In the genomic region with DNA sequence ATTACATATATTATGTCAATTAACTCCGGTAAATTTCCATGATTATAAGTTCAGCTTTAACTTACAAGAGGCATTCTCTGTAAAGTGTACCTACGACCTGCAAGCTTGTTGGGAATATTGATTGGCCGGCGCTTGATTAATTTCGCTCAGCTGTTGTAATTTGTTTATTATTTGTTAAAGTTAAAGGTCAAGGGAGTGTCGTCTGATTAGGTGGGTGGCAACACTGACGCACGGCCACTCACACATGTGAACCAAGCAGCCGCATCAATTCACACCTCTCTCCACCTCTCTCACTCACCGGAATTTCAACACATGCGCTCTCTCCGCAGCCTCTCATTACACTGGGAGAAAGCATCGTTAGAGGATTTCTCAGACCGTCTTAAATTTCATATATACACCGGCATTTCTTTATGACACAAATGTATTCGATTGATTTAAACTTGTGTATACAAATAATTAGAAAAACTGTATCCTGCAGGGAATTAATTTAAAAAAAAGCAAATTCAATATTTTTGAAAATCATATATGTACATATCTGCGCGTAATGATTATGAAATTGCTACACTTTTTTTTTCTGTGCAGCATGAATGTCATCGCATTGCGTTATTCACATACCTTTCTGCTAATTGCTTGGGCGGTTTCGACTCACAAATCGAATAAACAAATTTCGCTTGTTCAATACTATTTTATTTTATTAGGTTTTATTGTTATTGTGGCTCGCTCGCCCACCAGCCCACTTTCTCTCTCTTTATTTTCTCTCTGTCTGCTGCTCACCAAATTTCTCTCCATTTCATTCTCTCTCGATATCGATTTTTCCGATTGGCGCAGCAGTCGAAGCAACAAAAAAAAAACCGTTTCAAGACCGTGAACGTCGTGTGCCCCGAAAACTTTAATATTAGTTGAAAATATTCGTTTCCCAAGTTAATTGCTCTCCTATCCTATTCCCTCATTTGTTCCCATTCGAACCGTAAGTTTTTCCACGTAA, we compare ENCODE assay signal across 1 fruit fly cellular context.
A peak's percentile ranks its signal among the peaks of the same experiment; 100 is the strongest.
TF ChIP-seq lines count a peak whose summit lies in the region.

No protein-coding gene starts in this region.

TF ChIP-seq in whole organism, embryonic, 481 proteins besides CTCF, POLR2A, EP300 and RAD21 (continued from another document and continues in another):
- TF ChIP-seq CG10979 (tag; optimal IDR thresholded peaks at IDR 0.05; lab: Kevin White, UChicago), result peak; percentile 94
- peak; percentile 92 for TF ChIP-seq bab2 (GFP tag; optimal IDR thresholded peaks at IDR 0.05; lab: Kevin White, UChicago)
- peak; percentile 85 for TF ChIP-seq Bdp1 (GFP tag; optimal IDR thresholded peaks at IDR 0.05; lab: Kevin White, UChicago)
- no peak for TF ChIP-seq zen2 (GFP tag; IDR thresholded peaks at IDR 0.05; lab: Robert Waterston, UW; ENCODE audit: partially characterized antibody)
- TF ChIP-seq Asciz (GFP tag; optimal IDR thresholded peaks at IDR 0.05; lab: Kevin White, UChicago), result peak; percentile 95
- peak; percentile 73 for TF ChIP-seq gsb (GFP tag; IDR thresholded peaks at IDR 0.05; lab: Robert Waterston, UW)
- TF ChIP-seq stwl (tag; optimal IDR thresholded peaks at IDR 0.05; lab: Kevin White, UChicago), result peak; percentile 1
- peak; percentile 69 for TF ChIP-seq schlank (tag; optimal IDR thresholded peaks at IDR 0.05; lab: Kevin White, UChicago)
- TF ChIP-seq otp (GFP tag; IDR thresholded peaks at IDR 0.05; lab: Robert Waterston, UW), result peak; percentile 65; the same call in 2 of the 3 replicates
- peak; percentile 81 for TF ChIP-seq CG15514 (GFP tag; optimal IDR thresholded peaks at IDR 0.05; lab: Kevin White, UChicago)
- no peak for TF ChIP-seq nau (GFP tag; optimal IDR thresholded peaks at IDR 0.05; lab: Kevin White, UChicago)
- TF ChIP-seq NK7.1 (GFP tag; optimal IDR thresholded peaks at IDR 0.05; lab: Kevin White, UChicago), result peak; percentile 78
- TF ChIP-seq CG11085 (GFP tag; IDR thresholded peaks at IDR 0.05; lab: Robert Waterston, UW), result peak; percentile 71
- TF ChIP-seq CG15269 (tag; optimal IDR thresholded peaks at IDR 0.05; lab: Kevin White, UChicago), result peak; percentile 94
- peak in 1 of 3 experiments; percentile 94 for TF ChIP-seq lola (GFP tag; optimal IDR thresholded peaks at IDR 0.05; lab: Kevin White, UChicago)
- TF ChIP-seq CG15601 (tag; optimal IDR thresholded peaks at IDR 0.05; lab: Kevin White, UChicago), result peak; percentile 92
- peak; percentile 65 for TF ChIP-seq CG7987 (GFP tag; optimal IDR thresholded peaks at IDR 0.05; lab: Kevin White, UChicago)
- peak in 1 of 2 experiments; percentile 90 for TF ChIP-seq Hr78 (GFP tag; optimal IDR thresholded peaks at IDR 0.05; lab: Kevin White, UChicago)
- TF ChIP-seq CG6765 (GFP tag; optimal IDR thresholded peaks at IDR 0.05; lab: Kevin White, UChicago), result peak; percentile 87
- TF ChIP-seq ken (GFP tag; IDR thresholded peaks at IDR 0.05; lab: Robert Waterston, UW), result peak; percentile 81; the same call in 2 of the 3 replicates
- TF ChIP-seq E2f2 (GFP tag; IDR thresholded peaks at IDR 0.05; lab: Robert Waterston, UW), result peak; percentile 66
- peak; percentile 89 for TF ChIP-seq Bteb2 (GFP tag; optimal IDR thresholded peaks at IDR 0.05; lab: Kevin White, UChicago)
- TF ChIP-seq fd102C (GFP tag; optimal IDR thresholded peaks at IDR 0.05; lab: Kevin White, UChicago), result peak; percentile 45
- TF ChIP-seq CG7963 (GFP tag; IDR thresholded peaks at IDR 0.05; lab: Robert Waterston, UW; ENCODE audit: partially characterized antibody), result no peak
- TF ChIP-seq Camta (GFP tag; optimal IDR thresholded peaks at IDR 0.05; lab: Kevin White, UChicago), result peak; percentile 89
- peak; percentile 27 for TF ChIP-seq MESR4 (GFP tag; optimal IDR thresholded peaks at IDR 0.05; lab: Kevin White, UChicago)
- peak; percentile 93 for TF ChIP-seq vvl (GFP tag; IDR thresholded peaks at IDR 0.05; lab: Robert Waterston, UW)
- peak; percentile 90 for TF ChIP-seq Fer3 (tag; optimal IDR thresholded peaks at IDR 0.05; lab: Kevin White, UChicago)
- peak; percentile 63 for TF ChIP-seq CG15073 (GFP tag; optimal IDR thresholded peaks at IDR 0.05; lab: Kevin White, UChicago)
- TF ChIP-seq pan (optimal IDR thresholded peaks at IDR 0.05; lab: Kevin White, UChicago), result no peak
- peak in 1 of 2 experiments; percentile 91 for TF ChIP-seq pan (GFP tag; optimal IDR thresholded peaks at IDR 0.05 in 1 of 2, IDR thresholded peaks at IDR 0.05 in 1 of 2)
- peak; percentile 92 for TF ChIP-seq CG2875 (GFP tag; optimal IDR thresholded peaks at IDR 0.05; lab: Kevin White, UChicago)
- TF ChIP-seq zfh2 (GFP tag; optimal IDR thresholded peaks at IDR 0.05; lab: Kevin White, UChicago), result peak; percentile 84
- TF ChIP-seq ewg (GFP tag; optimal IDR thresholded peaks at IDR 0.05; lab: Kevin White, UChicago), result peak; percentile 96
- no peak for TF ChIP-seq mirr (GFP tag; optimal IDR thresholded peaks at IDR 0.05; lab: Kevin White, UChicago)
- TF ChIP-seq CG10366 (GFP tag; IDR thresholded peaks at IDR 0.05; lab: Robert Waterston, UW), result peak; percentile 82
- TF ChIP-seq CG11093 (GFP tag; IDR thresholded peaks at IDR 0.05; lab: Robert Waterston, UW), result peak; percentile 86
- TF ChIP-seq Vsx1 (GFP tag; optimal IDR thresholded peaks at IDR 0.05; lab: Kevin White, UChicago), result peak; percentile 85
- TF ChIP-seq CG9215 (GFP tag; IDR thresholded peaks at IDR 0.05; lab: Robert Waterston, UW), result peak; percentile 87
- peak; percentile 83 for TF ChIP-seq Antp (GFP tag; optimal IDR thresholded peaks at IDR 0.05; lab: Kevin White, UChicago)
- TF ChIP-seq CG6854 (GFP tag; optimal IDR thresholded peaks at IDR 0.05; lab: Kevin White, UChicago), result peak; percentile 89
- peak; percentile 80 for TF ChIP-seq H2.0 (GFP tag; IDR thresholded peaks at IDR 0.05; lab: Robert Waterston, UW)
- TF ChIP-seq HLHmδ (GFP tag; optimal IDR thresholded peaks at IDR 0.05; lab: Kevin White, UChicago), result no peak
- peak; percentile 94 for TF ChIP-seq chn (GFP tag; optimal IDR thresholded peaks at IDR 0.05; lab: Kevin White, UChicago)
- peak; percentile 81 for TF ChIP-seq CG14050 (GFP tag; IDR thresholded peaks at IDR 0.05; lab: Robert Waterston, UW)
- peak; percentile 88 for TF ChIP-seq CG7372 (GFP tag; IDR thresholded peaks at IDR 0.05; lab: Robert Waterston, UW)
- no peak for TF ChIP-seq Dfd (GFP tag; optimal IDR thresholded peaks at IDR 0.05; lab: Kevin White, UChicago)
- TF ChIP-seq CG14860 (GFP tag; IDR thresholded peaks at IDR 0.05; lab: Robert Waterston, UW; ENCODE audit: partially characterized antibody), result no peak
- no peak for TF ChIP-seq CG34224 (GFP tag; IDR thresholded peaks at IDR 0.05; lab: Robert Waterston, UW; ENCODE audit: partially characterized antibody)
- no peak for TF ChIP-seq mld (GFP tag; IDR thresholded peaks at IDR 0.05; lab: Robert Waterston, UW; ENCODE audit: partially characterized antibody)
- TF ChIP-seq Oaz (GFP tag; IDR thresholded peaks at IDR 0.05; lab: Robert Waterston, UW), result peak; percentile 77
- TF ChIP-seq psq (GFP tag; optimal IDR thresholded peaks at IDR 0.05; lab: Kevin White, UChicago), result peak; percentile 66
- TF ChIP-seq CG11504 (tag; optimal IDR thresholded peaks at IDR 0.05; lab: Kevin White, UChicago), result peak; percentile 96
- peak; percentile 89 for TF ChIP-seq scrt (GFP tag; optimal IDR thresholded peaks at IDR 0.05; lab: Kevin White, UChicago)
- TF ChIP-seq CG16863 (GFP tag; optimal IDR thresholded peaks at IDR 0.05; lab: Kevin White, UChicago), result peak; percentile 92
- TF ChIP-seq CG13894 (tag; optimal IDR thresholded peaks at IDR 0.05; lab: Kevin White, UChicago), result peak; percentile 87
- peak; percentile 69; the same call in 2 of the 4 replicates for TF ChIP-seq Gug (GFP tag; IDR thresholded peaks at IDR 0.05; lab: Robert Waterston, UW)
- TF ChIP-seq disco-r (GFP tag; optimal IDR thresholded peaks at IDR 0.05; lab: Kevin White, UChicago), result peak; percentile 82
- TF ChIP-seq ems (GFP tag; optimal IDR thresholded peaks at IDR 0.05; lab: Kevin White, UChicago), result peak; percentile 80
- peak; percentile 85 for TF ChIP-seq Fer2 (tag; optimal IDR thresholded peaks at IDR 0.05; lab: Kevin White, UChicago)
- peak; percentile 89 for TF ChIP-seq Mad (GFP tag; optimal IDR thresholded peaks at IDR 0.05; lab: Kevin White, UChicago)
- no peak for TF ChIP-seq CG16813 (GFP tag; IDR thresholded peaks at IDR 0.05; lab: Robert Waterston, UW; ENCODE audit: partially characterized antibody)
- TF ChIP-seq CG17912 (GFP tag; optimal IDR thresholded peaks at IDR 0.05; lab: Kevin White, UChicago), result peak; percentile 40
- peak; percentile 93 for TF ChIP-seq lilli (GFP tag; optimal IDR thresholded peaks at IDR 0.05; lab: Kevin White, UChicago)
- TF ChIP-seq so (GFP tag; IDR thresholded peaks at IDR 0.05; lab: Robert Waterston, UW), result peak; percentile 90
- peak; percentile 94 for TF ChIP-seq CG13775 (GFP tag; optimal IDR thresholded peaks at IDR 0.05; lab: Kevin White, UChicago)
- TF ChIP-seq kay (GFP tag; optimal IDR thresholded peaks at IDR 0.05; lab: Kevin White, UChicago), result peak; percentile 88
- peak; percentile 93 for TF ChIP-seq Ptx1 (GFP tag; IDR thresholded peaks at IDR 0.05; lab: Robert Waterston, UW)
- TF ChIP-seq CG10543 (GFP tag; optimal IDR thresholded peaks at IDR 0.05; lab: Kevin White, UChicago), result peak; percentile 86
- TF ChIP-seq CG10147 (GFP tag; optimal IDR thresholded peaks at IDR 0.05; lab: Kevin White, UChicago), result peak; percentile 93
- TF ChIP-seq Eip74EF (GFP tag; optimal IDR thresholded peaks at IDR 0.05; lab: Kevin White, UChicago), result peak in 1 of 2 experiments; percentile 96
- TF ChIP-seq Scr (GFP tag; IDR thresholded peaks at IDR 0.05; lab: Robert Waterston, UW; ENCODE audit: partially characterized antibody), result no peak
- peak; percentile 79 for TF ChIP-seq eyg (GFP tag; optimal IDR thresholded peaks at IDR 0.05; lab: Kevin White, UChicago)
- peak; percentile 82 for TF ChIP-seq ap (GFP tag; IDR thresholded peaks at IDR 0.05; lab: Robert Waterston, UW)
- peak; percentile 94 for TF ChIP-seq zen (tag; optimal IDR thresholded peaks at IDR 0.05; lab: Kevin White, UChicago)
- peak; percentile 86 for TF ChIP-seq CG33557 (GFP tag; optimal IDR thresholded peaks at IDR 0.05; lab: Kevin White, UChicago)
- peak; percentile 73 for TF ChIP-seq D19B (GFP tag; optimal IDR thresholded peaks at IDR 0.05; lab: Kevin White, UChicago)
- TF ChIP-seq Lpt (GFP tag; optimal IDR thresholded peaks at IDR 0.05; lab: Kevin White, UChicago), result no peak
- TF ChIP-seq CG13296 (GFP tag; optimal IDR thresholded peaks at IDR 0.05; lab: Kevin White, UChicago), result peak; percentile 92
- peak; percentile 87 for TF ChIP-seq CG17328 (GFP tag; IDR thresholded peaks at IDR 0.05; lab: Robert Waterston, UW)
- peak; percentile 88 for TF ChIP-seq NC2α (GFP tag; optimal IDR thresholded peaks at IDR 0.05; lab: Kevin White, UChicago)
- TF ChIP-seq hb (GFP tag; IDR thresholded peaks at IDR 0.05; lab: Robert Waterston, UW; ENCODE audit: partially characterized antibody), result no peak
- TF ChIP-seq hkb (optimal IDR thresholded peaks at IDR 0.05; lab: Kevin White, UChicago), result no peak
- TF ChIP-seq hkb (GFP tag; IDR thresholded peaks at IDR 0.05; lab: Robert Waterston, UW), result peak; percentile 90
- TF ChIP-seq insv (GFP tag; optimal IDR thresholded peaks at IDR 0.05; lab: Kevin White, UChicago), result peak; percentile 14 to 69
- peak; percentile 55 for TF ChIP-seq p53 (GFP tag; optimal IDR thresholded peaks at IDR 0.05; lab: Kevin White, UChicago)
- TF ChIP-seq CG11456 (GFP tag; IDR thresholded peaks at IDR 0.05; lab: Robert Waterston, UW), result peak; percentile 78
- no peak for TF ChIP-seq CG7745 (tag; optimal IDR thresholded peaks at IDR 0.05; lab: Kevin White, UChicago)
- TF ChIP-seq Dll (GFP tag; IDR thresholded peaks at IDR 0.05; lab: Robert Waterston, UW; ENCODE audit: partially characterized antibody), result no peak; the same call in 2 of the 4 replicates
- TF ChIP-seq CG2199 (GFP tag; IDR thresholded peaks at IDR 0.05; lab: Robert Waterston, UW), result peak; percentile 65; the same call in 1 of the 3 replicates
- TF ChIP-seq run (tag; optimal IDR thresholded peaks at IDR 0.05; lab: Kevin White, UChicago), result peak; percentile 88
- peak; percentile 84 for TF ChIP-seq Ada2b (GFP tag; IDR thresholded peaks at IDR 0.05; lab: Robert Waterston, UW)
- peak; percentile 96 for TF ChIP-seq CG9727 (GFP tag; optimal IDR thresholded peaks at IDR 0.05; lab: Kevin White, UChicago)
- peak; percentile 89 for TF ChIP-seq jing (GFP tag; optimal IDR thresholded peaks at IDR 0.05; lab: Kevin White, UChicago)
- no peak for TF ChIP-seq lov (optimal IDR thresholded peaks at IDR 0.05; lab: Kevin White, UChicago)
- 0 out of 3 replicates have a peak, but pooled peaks have one; percentile 49 for TF ChIP-seq lov (GFP tag; IDR thresholded peaks at IDR 0.05; lab: Robert Waterston, UW)
- TF ChIP-seq sug (tag; optimal IDR thresholded peaks at IDR 0.05; lab: Kevin White, UChicago), result peak; percentile 89
- TF ChIP-seq C15 (GFP tag; IDR thresholded peaks at IDR 0.05; lab: Robert Waterston, UW), result peak; percentile 77; the same call in 2 of the 3 replicates
- peak; percentile 67 for TF ChIP-seq Adf1 (GFP tag; IDR thresholded peaks at IDR 0.05; lab: Robert Waterston, UW)
- TF ChIP-seq gce (GFP tag; IDR thresholded peaks at IDR 0.05; lab: Robert Waterston, UW), result peak; percentile 79; the same call in 2 of the 3 replicates
- TF ChIP-seq CG1529 (GFP tag; optimal IDR thresholded peaks at IDR 0.05; lab: Kevin White, UChicago), result peak; percentile 91
- TF ChIP-seq CG3163 (GFP tag; optimal IDR thresholded peaks at IDR 0.05; lab: Kevin White, UChicago), result peak; percentile 75
- TF ChIP-seq cwo (GFP tag; optimal IDR thresholded peaks at IDR 0.05; lab: Kevin White, UChicago), result peak; percentile 91
- peak; percentile 88 for TF ChIP-seq Atf3 (GFP tag; optimal IDR thresholded peaks at IDR 0.05; lab: Kevin White, UChicago)
- peak; percentile 82 for TF ChIP-seq CG8281 (tag; optimal IDR thresholded peaks at IDR 0.05; lab: Kevin White, UChicago)
- TF ChIP-seq tgo (GFP tag; IDR thresholded peaks at IDR 0.05; lab: Robert Waterston, UW), result peak; percentile 91
- TF ChIP-seq CG14014 (GFP tag; IDR thresholded peaks at IDR 0.05; lab: Robert Waterston, UW), result peak; percentile 84
- peak; percentile 82 for TF ChIP-seq Spps (tag; optimal IDR thresholded peaks at IDR 0.05; lab: Kevin White, UChicago)
- peak; percentile 86 for TF ChIP-seq trem (tag; optimal IDR thresholded peaks at IDR 0.05; lab: Kevin White, UChicago)
- peak; percentile 95 for TF ChIP-seq row (GFP tag; IDR thresholded peaks at IDR 0.05; lab: Robert Waterston, UW)
- peak; percentile 83 for TF ChIP-seq tx (GFP tag; optimal IDR thresholded peaks at IDR 0.05; lab: Kevin White, UChicago)
- TF ChIP-seq YL-1 (GFP tag; optimal IDR thresholded peaks at IDR 0.05; lab: Kevin White, UChicago), result peak; percentile 77
- peak; percentile 81 for TF ChIP-seq CG1647 (GFP tag; optimal IDR thresholded peaks at IDR 0.05; lab: Kevin White, UChicago)
- TF ChIP-seq Dad (GFP tag; optimal IDR thresholded peaks at IDR 0.05; lab: Kevin White, UChicago), result peak; percentile 69
- peak; percentile 90 for TF ChIP-seq CG16815 (GFP tag; optimal IDR thresholded peaks at IDR 0.05; lab: Kevin White, UChicago)
- TF ChIP-seq Lim3 (GFP tag; IDR thresholded peaks at IDR 0.05; lab: Robert Waterston, UW), result no peak
